Worm (Caenorhabditis elegans): ENCODE results near the gene skr-16.

The skr-16 gene

DNA sequence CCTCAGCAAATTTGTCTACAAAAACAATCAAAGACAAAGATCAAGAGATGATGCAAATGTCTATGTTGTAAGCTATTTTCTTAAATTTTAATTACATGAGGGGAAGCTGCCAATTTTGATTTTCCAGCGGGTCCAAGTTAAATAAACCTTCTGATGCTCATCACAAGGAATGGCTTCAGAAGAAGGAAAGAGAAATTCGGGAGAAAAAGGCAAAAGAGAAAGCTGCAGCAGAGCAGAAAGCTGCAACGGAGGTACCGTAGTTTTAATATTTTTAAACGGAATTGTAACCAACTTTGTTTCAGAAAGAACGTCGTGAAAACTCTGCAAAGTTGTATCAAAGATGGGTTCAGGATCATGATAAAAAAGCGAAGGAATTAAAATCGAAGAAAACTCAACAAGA lies 10.3 kb upstream of the skr-16 start:
- no peak for TF ChIP-seq him-1 (tag; optimal IDR thresholded peaks at IDR 0.05)
- no peak for TF ChIP-seq dao-5 (tag; optimal IDR thresholded peaks at IDR 0.05)
- no peak for TF ChIP-seq W03F9.2 (tag; optimal IDR thresholded peaks at IDR 0.05)

DNA sequence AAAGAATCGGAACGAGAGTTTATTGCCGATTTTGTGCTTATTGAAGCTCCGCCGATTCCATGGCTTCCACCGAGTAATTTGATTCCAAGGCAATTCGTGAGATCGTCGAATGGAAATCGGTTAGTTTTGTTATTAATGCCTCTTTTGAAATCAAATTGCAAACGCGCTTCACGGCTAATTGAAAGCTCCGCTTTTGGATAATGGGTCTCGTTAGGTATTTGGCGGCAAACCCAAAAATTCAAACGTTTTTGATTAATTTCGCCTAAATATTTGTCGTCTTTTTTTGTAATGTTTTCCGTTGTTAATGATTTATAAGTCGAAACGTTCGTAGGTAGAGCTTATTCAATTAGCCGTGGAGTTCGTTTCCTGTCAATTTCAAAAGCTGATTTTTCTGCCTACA lies 8.9 kb upstream of the skr-16 start:
- TF ChIP-seq W03F9.2 (tag; optimal IDR thresholded peaks at IDR 0.05) (no peak), him-1 (tag; optimal IDR thresholded peaks at IDR 0.05) (no peak), dao-5 (tag; optimal IDR thresholded peaks at IDR 0.05) (no peak)

DNA sequence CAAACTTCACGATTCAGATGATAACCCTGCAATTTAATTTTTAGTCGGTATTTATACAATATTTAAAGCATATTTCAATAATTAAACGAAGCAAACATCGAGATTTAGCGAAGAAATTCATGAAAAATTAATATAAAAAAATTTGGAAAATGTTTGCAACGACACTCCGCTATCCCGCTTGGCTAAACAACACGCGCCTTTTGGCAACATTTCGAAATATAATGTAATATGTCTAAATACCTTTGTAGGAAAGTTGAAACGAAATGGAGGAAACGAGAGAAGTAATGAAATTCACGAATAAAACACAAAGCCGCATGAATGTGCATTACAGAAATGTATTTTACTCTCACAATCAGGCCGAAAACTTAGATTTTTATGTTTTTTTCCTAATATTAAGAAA lies 2.8 kb upstream of the skr-16 start, which contains the start of gene rpc-1:
TSS of gene rpc-1 (minus strand) at position 26 of the 400 bp plus-strand sequence.
- TF ChIP-seq him-1 (tag; optimal IDR thresholded peaks at IDR 0.05): no peak
- no peak for TF ChIP-seq W03F9.2 (tag; optimal IDR thresholded peaks at IDR 0.05)
- no peak for TF ChIP-seq dao-5 (tag; optimal IDR thresholded peaks at IDR 0.05)

DNA sequence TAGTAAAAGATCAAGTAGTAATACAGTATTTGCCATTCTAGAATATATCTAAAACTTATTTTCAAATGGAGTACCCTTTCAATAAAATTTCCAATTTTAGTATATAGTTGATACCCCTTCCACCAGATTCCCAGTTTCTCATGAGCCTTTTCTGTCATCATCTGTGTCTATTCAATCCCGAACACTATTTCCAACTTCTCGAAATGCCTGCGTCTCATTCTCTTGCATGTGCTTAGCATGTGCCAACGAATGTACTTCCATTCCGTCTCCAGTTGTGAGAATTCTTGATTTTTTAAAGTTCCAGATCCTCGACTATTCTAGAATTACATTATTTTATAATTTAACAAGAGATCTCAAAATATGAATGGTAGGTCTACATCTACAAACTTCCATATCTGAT lies 2.0 kb upstream of the skr-16 start, which contains the start of gene C42D4.18:
TSS of gene C42D4.18 (plus strand) at position 231 of the 400 bp plus-strand sequence.
- TF ChIP-seq him-1 (tag; optimal IDR thresholded peaks at IDR 0.05) (no peak), W03F9.2 (tag; optimal IDR thresholded peaks at IDR 0.05) (no peak), dao-5 (tag; optimal IDR thresholded peaks at IDR 0.05) (no peak)

DNA sequence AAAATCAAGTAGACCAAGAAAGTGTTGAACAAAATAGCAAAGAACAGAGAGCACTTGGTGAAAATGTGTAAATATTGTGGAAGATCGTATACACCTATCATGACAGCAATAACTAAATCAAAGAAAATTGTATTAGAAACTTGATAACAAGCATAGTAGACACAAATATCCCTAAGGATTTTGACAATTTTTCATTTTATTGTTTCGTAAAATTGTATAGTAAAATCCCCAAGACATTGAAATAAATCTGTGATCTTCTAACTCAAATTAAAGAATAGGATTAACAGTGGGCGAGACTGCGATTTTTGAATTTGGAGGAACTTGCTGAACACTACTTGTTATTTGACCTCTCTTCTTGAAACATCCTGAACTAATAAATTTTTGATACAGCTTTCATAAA lies 2.7 kb downstream of the skr-16 start, which contains the start of gene str-220:
TSS of gene str-220 (minus strand) at position 101 of the 400 bp plus-strand sequence.
- TF ChIP-seq him-1 (tag; optimal IDR thresholded peaks at IDR 0.05): no peak
- TF ChIP-seq W03F9.2 (tag; optimal IDR thresholded peaks at IDR 0.05): no peak
- no peak for TF ChIP-seq dao-5 (tag; optimal IDR thresholded peaks at IDR 0.05)

DNA sequence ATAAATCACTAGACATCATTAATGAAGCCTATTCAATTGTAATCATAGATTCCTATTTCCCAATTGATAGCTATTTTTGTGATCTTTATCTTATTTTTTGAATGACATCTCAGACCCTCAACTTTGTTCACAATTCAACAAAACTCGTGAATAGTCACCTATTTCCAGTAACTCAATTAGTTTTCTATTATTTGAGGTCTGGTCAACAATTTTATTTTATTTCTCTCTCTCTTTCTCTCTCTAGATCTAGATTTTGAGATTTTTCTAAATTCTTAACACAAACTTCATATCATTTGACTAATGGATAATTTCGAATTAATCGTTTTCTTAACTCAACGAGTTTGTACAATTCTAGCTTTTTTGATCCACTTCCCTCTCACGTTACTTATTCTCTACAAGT lies 5.0 kb downstream of the skr-16 start, which contains the start of gene str-1:
TSS of gene str-1 (plus strand) at position 301 of the 400 bp plus-strand sequence.
- no peak for TF ChIP-seq dao-5 (tag; optimal IDR thresholded peaks at IDR 0.05)
- TF ChIP-seq him-1 (tag; optimal IDR thresholded peaks at IDR 0.05): no peak
- TF ChIP-seq W03F9.2 (tag; optimal IDR thresholded peaks at IDR 0.05): no peak

DNA sequence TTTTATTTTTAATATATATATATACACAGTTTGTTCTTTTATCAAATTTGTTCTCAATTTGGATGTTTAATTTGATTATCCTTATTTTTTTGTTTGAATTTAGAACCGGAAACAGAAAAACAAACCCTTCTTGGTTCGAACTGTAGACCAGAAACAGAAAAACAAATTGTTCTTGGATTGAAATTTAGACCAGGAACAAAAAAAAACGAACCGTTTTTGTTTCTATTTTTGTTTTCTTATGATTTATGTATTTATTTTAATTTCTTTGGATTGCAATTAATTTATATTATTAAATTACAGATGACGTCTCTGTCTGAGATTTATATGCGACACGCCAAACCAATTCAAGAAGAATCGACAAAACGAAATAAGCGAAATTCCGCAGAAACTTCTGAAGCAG lies 6.8 kb downstream of the skr-16 start, which contains the start of gene C42D4.19:
TSS of gene C42D4.19 (plus strand) at position 301 of the 400 bp plus-strand sequence.
- TF ChIP-seq dao-5 (tag; optimal IDR thresholded peaks at IDR 0.05) (no peak), him-1 (tag; optimal IDR thresholded peaks at IDR 0.05) (no peak), W03F9.2 (tag; optimal IDR thresholded peaks at IDR 0.05) (no peak)

DNA sequence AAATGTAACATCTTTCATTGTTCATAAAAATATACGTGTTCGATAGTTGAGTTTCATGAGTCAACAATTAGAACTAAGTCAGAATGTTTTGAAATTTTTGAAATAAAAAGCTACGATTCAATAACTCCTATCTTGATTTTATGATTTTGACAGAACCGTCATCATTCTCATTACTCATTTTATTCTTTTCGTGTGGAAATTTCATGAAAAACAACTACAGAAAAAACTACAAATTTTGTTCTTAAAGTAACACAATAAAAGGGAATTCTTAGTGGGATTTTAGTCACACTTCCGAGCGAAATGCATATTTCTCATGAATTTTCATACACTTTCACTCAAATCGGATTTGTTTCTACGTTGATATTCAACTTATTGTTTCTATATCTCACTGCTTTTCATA lies 8.4 kb downstream of the skr-16 start, which contains the start of gene str-44:
TSS of gene str-44 (plus strand) at position 301 of the 400 bp plus-strand sequence.
- TF ChIP-seq dao-5 (tag; optimal IDR thresholded peaks at IDR 0.05) (no peak), him-1 (tag; optimal IDR thresholded peaks at IDR 0.05) (no peak), W03F9.2 (tag; optimal IDR thresholded peaks at IDR 0.05) (no peak)

DNA sequence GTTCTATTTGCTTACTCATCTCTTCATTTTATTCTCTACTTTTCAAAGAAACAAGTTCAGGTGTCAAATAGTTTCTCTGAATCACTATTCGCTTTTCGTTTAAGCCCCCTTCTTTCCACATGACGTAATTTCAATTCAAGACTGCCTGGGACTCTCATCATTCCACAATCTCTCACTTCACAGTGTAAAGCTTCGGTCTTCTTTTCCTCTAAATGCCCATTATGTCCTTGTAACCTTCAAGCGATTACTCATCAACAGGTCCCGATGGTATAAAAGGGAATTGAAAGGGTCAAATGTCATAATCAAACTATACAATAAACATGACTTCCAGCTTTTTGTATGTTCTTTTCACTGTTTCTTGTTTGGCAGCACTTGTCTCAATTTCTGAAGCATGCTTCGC lies 10.4 kb downstream of the skr-16 start, which contains the start of gene C42D4.3:
TSS of gene C42D4.3 (plus strand) at position 298 of the 400 bp plus-strand sequence.
- no peak for TF ChIP-seq dao-5 (tag; optimal IDR thresholded peaks at IDR 0.05)
- TF ChIP-seq W03F9.2 (tag; optimal IDR thresholded peaks at IDR 0.05): no peak
- no peak for TF ChIP-seq him-1 (tag; optimal IDR thresholded peaks at IDR 0.05)

DNA sequence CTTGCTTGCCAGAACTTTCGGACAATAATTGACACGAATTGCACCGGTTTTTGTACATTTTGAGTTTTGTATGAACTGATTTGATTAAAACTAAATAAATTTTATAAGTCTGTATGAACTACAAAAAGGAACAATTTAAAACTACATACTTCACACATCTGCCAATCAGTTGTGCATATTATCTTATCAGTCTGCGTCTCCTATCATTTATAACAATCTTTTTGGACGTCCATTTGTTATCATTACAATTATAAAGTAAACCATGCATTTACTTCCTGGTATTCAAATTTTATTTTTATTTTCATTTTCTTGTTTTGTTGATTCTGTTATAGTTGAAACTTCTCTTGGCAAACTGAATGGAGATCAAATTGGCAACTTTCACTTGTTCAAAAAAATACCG lies 11.8 kb downstream of the skr-16 start, which contains the start of gene cest-10:
TSS of gene cest-10 (plus strand) at position 254 of the 400 bp plus-strand sequence.
- TF ChIP-seq W03F9.2 (tag; optimal IDR thresholded peaks at IDR 0.05): peak; percentile 6
- TF ChIP-seq him-1 (tag; optimal IDR thresholded peaks at IDR 0.05): no peak

DNA sequence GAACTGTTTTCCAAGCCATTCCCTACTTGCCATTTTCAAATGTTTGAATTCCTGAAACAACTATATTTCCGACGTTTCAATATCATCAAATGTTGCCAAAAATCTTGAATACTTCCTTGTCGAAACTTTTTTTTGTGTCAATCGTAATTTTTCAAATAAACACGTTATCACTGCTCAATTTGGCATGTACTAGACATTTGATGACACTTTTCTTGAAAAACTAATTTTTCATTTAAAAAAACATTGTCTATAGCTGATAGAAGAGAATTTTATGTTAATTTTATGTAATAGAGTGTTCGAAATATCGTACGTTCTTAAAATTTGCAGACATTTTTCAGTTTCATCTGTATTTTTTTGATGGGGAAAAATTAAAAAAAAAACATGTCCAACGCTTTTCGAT lies 14.3 kb downstream of the skr-16 start:
- TF ChIP-seq W03F9.2 (tag; optimal IDR thresholded peaks at IDR 0.05) (peak; percentile 12), him-1 (tag; optimal IDR thresholded peaks at IDR 0.05) (no peak)

DNA sequence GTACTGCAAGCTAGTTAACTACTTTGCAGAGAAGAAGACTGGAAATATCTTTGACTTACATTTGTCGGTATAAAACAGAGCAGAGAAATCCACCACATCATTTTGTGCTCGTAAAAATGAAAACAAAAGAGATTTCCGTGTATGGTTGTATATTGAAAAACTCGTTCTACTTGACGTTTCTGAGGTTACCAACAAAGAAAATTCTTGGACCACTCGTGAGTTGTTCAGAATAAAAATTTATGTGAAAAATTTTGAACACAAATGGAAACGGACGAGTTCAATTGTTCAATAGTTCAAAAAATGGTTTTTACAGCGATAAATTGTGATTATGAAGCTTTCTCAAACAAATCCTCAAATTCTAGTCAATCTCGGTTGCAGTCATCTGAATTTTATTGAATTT lies 16.1 kb downstream of the skr-16 start, which contains the start of gene clec-179:
TSS of gene clec-179 (minus strand) at position 101 of the 400 bp plus-strand sequence.
- no peak for TF ChIP-seq dao-5 (tag; optimal IDR thresholded peaks at IDR 0.05)
- TF ChIP-seq him-1 (tag; optimal IDR thresholded peaks at IDR 0.05): no peak
- no peak for TF ChIP-seq W03F9.2 (tag; optimal IDR thresholded peaks at IDR 0.05)

DNA sequence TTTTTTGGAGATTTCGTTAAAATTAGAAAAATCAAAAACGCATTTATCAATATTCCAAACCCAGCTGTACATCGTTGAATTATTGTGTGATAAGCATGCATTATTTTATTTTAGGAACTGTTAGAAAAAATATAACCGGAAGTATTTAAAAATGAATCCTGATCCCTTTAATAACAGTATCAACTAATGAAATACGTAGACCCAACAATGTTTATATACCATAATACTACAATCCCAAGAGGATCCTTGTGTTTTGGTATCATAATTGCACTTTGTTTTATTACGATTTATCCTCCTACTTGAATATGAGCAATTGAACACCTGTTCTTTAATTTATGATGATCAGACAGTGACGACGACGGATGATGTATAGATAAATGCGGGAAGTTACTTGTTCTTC lies 18.2 kb downstream of the skr-16 start, which contains the start of gene str-249:
TSS of gene str-249 (minus strand) at position 101 of the 400 bp plus-strand sequence.
- no peak for TF ChIP-seq him-1 (tag; optimal IDR thresholded peaks at IDR 0.05)

DNA sequence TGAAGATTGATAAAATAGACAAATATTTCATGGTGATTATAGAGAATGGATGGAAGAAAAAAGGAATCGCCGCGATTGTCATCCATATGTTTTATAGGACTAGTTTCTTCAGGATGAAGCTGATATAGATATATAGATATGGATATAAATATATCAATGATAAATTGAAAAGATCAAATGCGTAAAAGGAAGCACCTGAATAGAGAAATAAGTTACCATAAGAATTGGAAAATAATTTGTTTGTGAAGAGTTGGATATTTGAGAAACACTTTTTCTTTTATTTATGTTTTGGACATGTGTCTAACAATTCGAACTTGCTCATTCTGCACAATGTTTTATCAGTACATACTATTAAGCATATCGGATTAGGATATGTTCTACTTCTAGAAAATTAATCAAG lies 19.5 kb downstream of the skr-16 start, which contains the start of gene C42D4.13:
TSS of gene C42D4.13 (minus strand) at position 101 of the 400 bp plus-strand sequence.
- TF ChIP-seq W03F9.2 (tag; optimal IDR thresholded peaks at IDR 0.05): no peak
- no peak for TF ChIP-seq him-1 (tag; optimal IDR thresholded peaks at IDR 0.05)
- no peak for TF ChIP-seq dao-5 (tag; optimal IDR thresholded peaks at IDR 0.05)
